Worm (Caenorhabditis elegans): Measurements from ENCODE around the gene txt-6.

DNA sequence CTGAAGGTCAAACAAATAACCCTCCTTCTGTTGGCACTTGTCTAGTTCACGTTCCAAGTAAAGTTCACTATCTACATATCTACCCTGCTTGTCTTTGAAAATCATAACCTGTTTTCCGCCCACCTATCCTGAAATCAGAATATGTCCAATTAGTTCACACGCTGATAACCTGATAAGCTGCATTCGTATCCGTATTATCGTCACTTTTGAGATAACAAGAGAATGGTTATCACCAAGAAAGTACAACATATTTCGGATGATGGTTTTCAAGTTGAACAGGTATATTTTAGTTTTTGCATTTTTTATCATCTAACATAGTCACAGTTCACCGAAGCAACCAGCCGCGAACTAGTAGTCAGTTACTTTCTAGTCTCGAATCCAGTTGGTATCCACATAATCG is 15.9 kb downstream of the txt-6 start:
- no peak for TF ChIP-seq snpc-4 (tag; optimal IDR thresholded peaks at IDR 0.05)
- no peak for TF ChIP-seq R02D3.7 (tag; optimal IDR thresholded peaks at IDR 0.05)
- no peak for TF ChIP-seq nhr-6 (tag; optimal IDR thresholded peaks at IDR 0.05)
- TF ChIP-seq ceh-82 (tag; optimal IDR thresholded peaks at IDR 0.05) = no peak
- TF ChIP-seq peb-1 (tag; optimal IDR thresholded peaks at IDR 0.05) = no peak
- TF ChIP-seq gmeb-1 (tag; optimal IDR thresholded peaks at IDR 0.05) = no peak
- TF ChIP-seq unc-62 (GFP tag; optimal IDR thresholded peaks at IDR 0.05) = no peak
- TF ChIP-seq blmp-1 (tag; optimal IDR thresholded peaks at IDR 0.05; ENCODE audit: insufficient read depth) = no peak
- TF ChIP-seq dmd-4 (tag; optimal IDR thresholded peaks at IDR 0.05) = no peak
- TF ChIP-seq elt-1 (tag; optimal IDR thresholded peaks at IDR 0.05) = no peak
- no peak for TF ChIP-seq nhr-21 (tag; optimal IDR thresholded peaks at IDR 0.05)
- no peak for TF ChIP-seq nhr-23 (tag; optimal IDR thresholded peaks at IDR 0.05)
- no peak for TF ChIP-seq sem-4 (tag; optimal IDR thresholded peaks at IDR 0.05)

Data from whole organism, L2 larva.